Fruit fly (Drosophila melanogaster): ENCODE measurements around the gene CG14230.

Gene CG14230

DNA sequence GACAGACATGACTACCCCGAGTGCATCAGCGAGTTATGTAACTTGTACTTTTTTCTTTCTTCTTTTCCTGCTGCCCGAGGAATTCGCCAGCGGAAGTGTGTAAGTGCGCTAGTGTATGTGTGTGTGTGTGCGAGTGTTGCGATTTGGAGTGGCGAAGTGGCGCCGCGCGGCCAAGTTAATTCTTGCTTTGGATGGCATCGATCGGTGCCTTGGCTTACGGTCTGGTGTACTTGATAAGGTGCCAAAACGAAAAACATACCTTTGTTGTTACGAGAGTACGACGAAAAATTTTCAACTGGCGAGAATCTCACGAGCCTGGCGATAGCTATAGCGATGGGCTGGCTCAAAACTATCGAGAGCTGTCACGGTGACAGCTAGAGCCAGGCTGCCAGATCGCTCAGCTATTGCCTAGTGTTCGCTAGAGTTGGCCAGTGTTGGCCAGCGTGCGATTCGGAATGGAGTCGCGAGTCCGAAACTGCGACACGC, 40.1 kb downstream of the CG14230 start, which contains the start of the genes CG18809, COX6B, CG33932 and Rpp20:
Gene CG18809, minus strand, starts transcription at position 333 of the 486 bp plus-strand sequence.
Gene COX6B, minus strand, starts transcription at position 333 of the 486 bp plus-strand sequence.
Gene CG33932, plus strand, starts transcription at position 429 of the 486 bp plus-strand sequence.
Gene Rpp20, plus strand, starts transcription at position 429 of the 486 bp plus-strand sequence.
- peak; percentile 47 for TF ChIP-seq noc (tag; optimal IDR thresholded peaks at IDR 0.05)

DNA sequence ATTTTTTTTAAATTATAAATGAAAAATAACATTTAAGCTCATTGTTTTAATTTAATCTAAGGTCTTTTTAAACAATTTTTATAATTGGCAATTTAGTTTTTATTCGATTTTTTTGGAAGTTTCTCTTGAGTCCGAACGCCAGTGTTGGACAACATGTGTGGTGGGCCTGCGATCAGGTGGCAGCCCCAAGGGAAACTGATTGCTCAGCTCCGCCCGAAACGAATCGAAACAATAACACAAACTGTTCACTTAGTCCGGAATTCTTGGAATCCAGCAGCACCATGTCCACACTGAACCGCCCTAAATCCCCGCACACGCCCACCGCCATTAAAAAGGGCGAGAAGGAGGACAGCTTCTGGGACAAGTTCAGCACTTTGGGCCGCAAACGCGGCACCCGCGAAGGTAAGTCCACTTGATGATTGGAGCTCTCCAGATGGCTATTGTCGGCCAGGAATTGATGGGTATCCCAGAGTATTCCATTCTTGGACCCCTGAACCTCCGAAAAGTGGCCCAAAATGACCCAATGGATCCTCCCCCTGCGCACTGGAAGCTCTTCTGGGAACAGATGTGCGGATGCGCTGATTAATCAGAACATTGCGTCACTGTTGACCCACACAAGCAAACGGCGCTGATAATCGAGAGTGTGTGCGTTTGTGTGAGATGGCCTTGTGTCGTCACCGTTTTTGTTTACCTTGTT, 42.1 kb downstream of the CG14230 start, which contains the start of gene parvin:
Gene parvin, plus strand, starts transcription at position 134 of the 697 bp plus-strand sequence.
- peak; percentile 4 for TF ChIP-seq noc (tag; optimal IDR thresholded peaks at IDR 0.05)

- TF ChIP-seq noc (tag; optimal IDR thresholded peaks at IDR 0.05) = no peak
Observed at dm6 chrX:19748014-19748413, 44.0 kb downstream of the CG14230 start, which contains the start of gene Alr. Alr (plus strand) TSS chrX:19748314.

dm6 chrX:19748565-19748964, 44.6 kb downstream of the CG14230 start:
- no peak for TF ChIP-seq noc (tag; optimal IDR thresholded peaks at IDR 0.05)

DNA sequence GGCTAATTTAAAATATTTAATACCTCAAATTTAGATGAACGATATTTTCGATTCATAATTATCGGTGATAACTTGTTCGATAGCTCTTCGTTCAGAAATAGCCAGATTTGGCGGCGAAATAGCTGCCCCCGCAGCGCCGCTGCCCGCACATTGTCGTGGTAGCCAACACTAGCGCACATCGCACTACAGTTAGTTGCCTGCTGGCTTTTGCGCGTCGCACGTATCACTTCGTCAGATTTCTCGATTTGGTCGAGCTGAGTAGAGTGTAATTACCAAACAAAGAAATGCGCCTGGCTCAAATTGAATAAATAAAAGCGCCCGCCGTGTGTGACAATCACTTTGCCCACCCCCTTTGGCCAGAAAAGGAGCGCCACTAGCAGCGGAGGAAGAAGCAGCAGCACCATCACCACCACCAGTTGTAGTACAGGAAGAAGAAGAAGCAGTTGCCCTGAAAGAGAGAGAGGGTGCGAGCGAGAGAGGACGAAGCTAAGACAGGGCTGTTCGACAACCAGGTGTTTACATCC, 46.7 kb downstream of the CG14230 start, which contains the start of gene Abcd3:
Gene Abcd3, plus strand, starts transcription at position 145 of the 524 bp plus-strand sequence.
- peak; percentile 58 for TF ChIP-seq noc (tag; optimal IDR thresholded peaks at IDR 0.05)

DNA sequence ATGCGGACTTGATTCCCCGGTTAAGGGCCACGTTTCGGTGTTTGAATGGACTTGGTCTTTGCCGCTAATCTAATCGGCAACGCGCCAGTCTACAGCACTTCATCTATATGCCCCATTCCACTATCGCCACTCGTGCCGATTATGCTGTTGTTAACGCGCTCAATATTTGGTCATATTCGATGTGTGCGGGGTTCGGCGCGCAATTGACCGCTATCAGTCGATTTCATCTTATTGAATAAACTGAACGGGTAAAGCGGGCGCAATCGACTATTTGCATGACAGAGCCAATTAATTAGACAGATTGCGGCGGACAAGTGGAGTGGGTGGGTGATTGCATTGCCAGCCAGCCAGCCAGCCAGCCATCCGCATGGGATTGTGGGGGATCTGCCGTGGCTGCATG, 48.4 kb downstream of the CG14230 start:
- TF ChIP-seq noc (tag; optimal IDR thresholded peaks at IDR 0.05) = no peak

dm6 chrX:19753710-19754109, 49.7 kb downstream of the CG14230 start:
- TF ChIP-seq noc (tag; optimal IDR thresholded peaks at IDR 0.05) = no peak

dm6 chrX:19754152-19754579, 50.2 kb downstream of the CG14230 start:
- peak; percentile 45 for TF ChIP-seq noc (tag; optimal IDR thresholded peaks at IDR 0.05)

DNA sequence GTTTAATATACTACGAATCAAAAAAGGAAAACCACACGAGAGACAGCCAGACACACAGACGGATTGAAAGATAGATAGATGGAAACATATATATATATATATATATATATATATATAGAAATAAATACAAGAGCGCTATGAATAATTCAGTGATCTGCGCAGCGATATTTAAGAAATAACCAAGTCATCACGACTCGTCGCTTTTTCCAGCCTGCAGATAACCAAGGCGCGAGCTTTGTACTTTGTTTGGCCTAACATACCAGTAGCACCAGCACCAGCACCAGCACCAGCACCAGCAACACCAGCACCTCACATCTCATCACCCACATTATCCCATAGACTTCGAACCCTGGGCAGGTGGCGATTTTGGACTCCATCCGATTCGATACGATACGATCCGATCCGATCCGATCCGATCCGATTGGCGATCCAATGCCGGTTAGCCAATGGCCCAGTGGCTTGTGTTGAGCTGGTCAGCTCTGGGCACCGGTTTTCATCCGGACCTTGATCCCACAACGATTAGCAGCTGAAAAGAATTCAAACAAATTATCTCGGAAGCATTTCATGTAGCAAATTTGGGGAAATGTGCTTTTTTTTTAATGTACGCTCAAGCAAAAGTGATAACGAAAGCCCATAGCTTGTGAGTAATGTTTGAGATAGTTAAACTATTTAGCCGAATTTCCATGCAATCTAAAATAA, 50.9 kb downstream of the CG14230 start:
- TF ChIP-seq noc (tag; optimal IDR thresholded peaks at IDR 0.05) = no peak

All from whole organism, larva.